Fruit fly (Drosophila melanogaster) S2 (cell line): ENCODE measurements around the gene CG45081.

Experiments
- CG8478 ChIP-seq: fragments of >200 bp; optimal IDR thresholded peaks from 2 replicates; lab custom pipeline; 2018
- CTCF ChIP-seq, 2 experiments: fragments of >200 bp; optimal IDR thresholded peaks; 2 replicates each; lab custom pipeline; 2018

DNA sequence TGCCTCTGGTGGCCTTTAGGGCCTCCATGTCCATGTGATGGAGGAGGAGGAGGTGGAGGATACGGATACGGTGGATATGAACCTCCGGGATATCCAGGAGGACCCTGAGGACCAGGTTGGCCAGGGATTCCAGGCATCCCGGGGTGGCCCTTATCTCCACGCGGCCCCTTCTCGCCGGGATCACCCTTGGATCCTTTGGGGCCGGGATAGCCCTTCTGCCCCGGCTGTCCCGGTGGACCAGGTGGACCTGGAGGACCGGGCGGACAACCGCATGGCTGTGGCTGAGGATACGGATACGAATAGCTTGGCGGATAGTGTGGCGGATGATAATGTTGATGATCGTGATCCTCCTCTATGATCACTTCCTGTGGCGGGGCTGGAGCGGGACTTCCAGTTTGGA, 14.4 kb downstream of the CG45081 start:
- no peak for TF ChIP-seq CG8478 (lab: Kevin White, UChicago)
- no peak for TF ChIP-seq CTCF (optimal IDR thresholded peaks at IDR 0.05; lab: Kevin White, UChicago)
